Fruit fly (Drosophila melanogaster) whole organism, larva: ENCODE results near the gene y.
A peak's percentile ranks its signal among the peaks of the same experiment; 100 is the strongest.

Source experiments
- noc ChIP-seq: fragments of 200-800 bp; sonication (Bioruptor generic); optimal IDR thresholded peaks from 3 replicates; lab custom pipeline; 2019; ENCODE audit warnings: missing biosample characterization, mild to moderate bottlenecking, missing genetic modification characterization, moderate library complexity

Gene y

DNA sequence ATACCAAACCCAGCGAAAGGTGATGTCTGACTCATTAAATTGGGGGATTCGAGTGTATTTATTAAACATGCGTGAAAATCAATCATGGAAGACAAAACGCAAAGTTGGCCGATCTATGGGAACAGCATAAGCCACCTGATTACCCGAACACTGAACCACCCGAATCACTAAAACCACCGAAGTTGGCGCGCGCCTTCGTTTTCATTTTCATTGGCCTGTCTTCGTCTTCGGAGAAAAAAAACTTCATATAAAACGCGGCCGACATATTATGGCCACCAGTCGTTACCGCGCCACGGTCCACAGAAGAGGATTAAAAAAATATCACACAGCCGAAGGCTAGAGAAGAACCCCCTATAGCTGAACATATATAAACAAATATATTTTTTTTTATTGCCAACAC, at the start of gene y:
y (plus strand) TSS at position 278 of the 400 bp plus-strand sequence.
- TF ChIP-seq noc (tag; lab: Kevin White, UChicago): no peak

DNA sequence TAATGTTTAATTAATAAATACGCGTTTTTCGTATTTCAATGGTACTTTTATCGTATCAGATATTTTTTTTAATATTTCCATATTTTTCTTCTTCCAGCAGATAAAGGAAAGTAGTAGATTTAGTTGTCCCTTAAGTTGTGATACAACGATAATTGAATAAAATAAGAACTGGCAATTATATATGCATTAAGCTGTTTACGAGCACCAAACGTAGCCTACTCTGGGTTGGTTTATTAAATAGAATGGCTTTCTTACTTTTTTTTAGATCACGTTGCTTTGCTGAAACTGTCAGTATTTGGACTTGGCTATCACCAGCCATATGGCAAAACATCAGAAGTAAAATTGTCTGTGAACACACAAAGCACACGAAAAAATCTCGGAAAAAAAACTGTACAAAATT, 48.9 kb upstream of the y start, which contains the start of gene CG12470:
CG12470 (plus strand) TSS at position 301 of the 400 bp plus-strand sequence.
- no peak for TF ChIP-seq noc (tag; lab: Kevin White, UChicago)

DNA sequence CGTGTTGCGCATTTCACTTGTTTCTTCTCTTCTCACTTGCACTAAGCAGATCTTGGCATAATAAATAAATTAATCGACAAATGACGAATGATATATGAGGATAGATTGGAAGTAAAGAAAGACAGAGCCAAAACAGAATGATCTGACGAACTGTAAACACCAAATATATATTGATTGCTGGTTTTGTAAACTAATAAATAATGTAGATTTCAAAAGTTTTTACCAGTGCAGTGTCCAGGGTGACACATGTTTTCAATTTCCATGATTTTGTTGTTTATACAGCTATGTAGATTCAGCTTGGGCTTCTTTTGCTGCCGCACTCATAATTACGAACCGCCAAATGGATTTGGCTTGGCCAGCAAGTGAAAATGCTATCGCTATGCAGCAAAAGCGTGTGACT, 45.0 kb upstream of the y start:
- no peak for TF ChIP-seq noc (tag; lab: Kevin White, UChicago)

DNA sequence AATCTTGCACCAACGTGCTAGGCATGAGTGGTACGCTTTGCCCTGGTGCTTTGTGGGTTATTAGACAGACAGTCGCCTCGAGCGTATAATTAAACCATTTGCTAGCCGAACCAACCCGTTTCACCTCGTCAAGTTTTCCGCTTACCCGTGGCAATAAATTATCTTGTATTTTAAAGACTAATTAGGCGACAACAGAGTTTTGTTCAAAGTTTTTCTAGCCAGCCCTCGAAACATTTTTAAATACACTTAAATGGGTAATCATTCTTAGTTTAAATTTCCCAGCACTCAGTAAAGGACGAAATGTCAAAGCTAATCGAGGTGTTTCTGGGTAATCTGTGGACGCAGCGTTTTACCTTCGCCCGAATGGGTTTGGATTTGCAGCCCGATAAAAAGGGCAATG, 41.5 kb upstream of the y start, which contains the start of gene Or1a:
Or1a (plus strand) TSS at position 301 of the 400 bp plus-strand sequence.
- no peak for TF ChIP-seq noc (tag; lab: Kevin White, UChicago)

DNA sequence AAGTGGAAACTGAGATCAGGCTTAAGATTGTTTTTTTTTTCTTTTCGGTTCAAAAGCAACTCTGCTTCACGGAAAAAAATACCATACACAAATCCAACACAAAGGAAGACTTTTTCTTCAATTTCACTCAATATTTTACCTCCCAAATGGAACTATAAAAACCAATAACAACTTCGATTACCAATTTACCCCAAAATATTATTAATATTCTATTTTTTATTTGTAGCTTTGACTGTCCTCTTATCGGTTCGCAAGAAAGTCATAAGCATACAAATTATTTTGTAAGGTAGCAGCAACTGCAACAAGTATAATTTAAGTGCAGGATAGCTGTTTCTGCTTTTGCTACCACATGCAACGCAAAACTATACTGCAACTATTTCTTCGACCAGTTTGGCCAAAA, 22.4 kb upstream of the y start:
- TF ChIP-seq noc (tag; lab: Kevin White, UChicago): no peak

DNA sequence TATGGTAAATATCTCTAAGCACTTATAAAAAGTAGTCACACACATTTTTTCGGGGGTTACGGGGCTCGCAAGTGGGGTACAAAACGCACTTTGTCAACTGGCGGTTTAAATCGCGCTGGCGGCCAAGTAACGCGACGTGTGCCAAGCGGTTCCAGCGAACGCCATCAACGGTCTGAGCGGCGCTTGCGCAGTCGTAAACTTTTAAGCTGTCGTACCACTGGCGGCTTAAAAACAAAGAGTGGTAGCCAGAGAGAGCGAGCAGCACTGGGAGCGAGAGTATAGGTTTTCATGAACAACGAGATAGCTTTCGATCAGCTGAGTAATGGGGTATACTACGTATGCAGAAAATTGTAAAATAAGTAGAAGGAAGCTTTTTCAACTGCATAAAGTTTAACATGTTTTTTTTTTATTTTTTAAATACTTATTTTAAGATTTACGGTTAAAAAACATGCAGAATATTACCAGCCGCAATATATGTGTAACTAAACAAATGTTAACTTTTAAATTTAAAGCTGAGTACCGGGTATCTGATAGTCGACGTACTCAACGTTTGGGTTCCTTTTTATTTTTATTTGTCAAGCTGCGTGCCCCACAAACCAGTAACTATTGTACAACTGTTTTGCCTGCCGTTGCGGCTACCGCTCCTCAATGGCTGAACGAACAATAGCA, 21.6 kb upstream of the y start:
- TF ChIP-seq noc (tag; lab: Kevin White, UChicago): peak; percentile 2

DNA sequence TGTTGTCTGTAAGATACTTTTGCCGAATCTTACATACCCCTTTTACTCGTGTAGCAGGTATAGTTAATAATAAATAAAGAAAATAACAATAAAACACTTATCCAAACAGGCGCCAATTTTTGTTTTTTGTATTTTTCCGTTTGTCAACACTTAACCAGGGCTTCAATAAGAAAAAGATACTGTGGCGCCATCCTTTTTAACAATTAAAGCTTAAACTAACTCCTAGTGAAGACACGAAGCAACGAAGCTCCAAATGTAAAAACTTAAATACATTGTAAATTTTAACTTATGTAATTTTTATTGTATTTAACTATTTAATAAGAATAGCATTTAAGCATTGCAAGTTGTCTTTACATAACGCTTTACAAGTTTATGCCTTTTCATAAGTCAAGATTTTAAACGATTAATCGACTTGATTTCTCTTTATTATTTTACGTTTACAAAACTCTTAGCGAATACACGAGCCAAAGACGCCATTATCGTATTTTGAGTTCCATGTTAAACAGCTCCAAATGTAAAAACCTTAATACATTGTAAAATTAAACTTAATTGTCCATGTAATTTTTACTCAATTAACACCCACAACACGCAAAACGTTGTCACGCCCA, 19.5 kb upstream of the y start:
- no peak for TF ChIP-seq noc (tag; lab: Kevin White, UChicago)

DNA sequence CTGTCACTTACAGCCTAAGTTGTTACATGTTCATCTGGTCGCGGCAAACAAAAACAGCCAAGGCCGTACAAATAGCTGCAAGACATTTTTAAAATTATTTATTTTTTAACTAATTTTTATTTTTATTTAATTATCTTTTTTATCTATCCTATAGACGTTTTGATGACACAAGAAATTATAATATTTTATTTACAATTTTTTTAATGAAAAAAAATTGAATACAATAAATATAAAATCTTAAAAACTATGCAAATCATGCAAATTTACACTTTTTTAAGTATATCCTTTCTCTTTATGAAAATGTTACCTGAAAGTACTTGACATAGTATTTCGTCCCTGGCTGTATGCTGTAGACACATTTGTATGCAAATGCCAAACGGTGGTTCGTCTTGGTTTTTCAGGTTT, 18.2 kb upstream of the y start:
- peak; percentile 0 for TF ChIP-seq noc (tag; lab: Kevin White, UChicago)

DNA sequence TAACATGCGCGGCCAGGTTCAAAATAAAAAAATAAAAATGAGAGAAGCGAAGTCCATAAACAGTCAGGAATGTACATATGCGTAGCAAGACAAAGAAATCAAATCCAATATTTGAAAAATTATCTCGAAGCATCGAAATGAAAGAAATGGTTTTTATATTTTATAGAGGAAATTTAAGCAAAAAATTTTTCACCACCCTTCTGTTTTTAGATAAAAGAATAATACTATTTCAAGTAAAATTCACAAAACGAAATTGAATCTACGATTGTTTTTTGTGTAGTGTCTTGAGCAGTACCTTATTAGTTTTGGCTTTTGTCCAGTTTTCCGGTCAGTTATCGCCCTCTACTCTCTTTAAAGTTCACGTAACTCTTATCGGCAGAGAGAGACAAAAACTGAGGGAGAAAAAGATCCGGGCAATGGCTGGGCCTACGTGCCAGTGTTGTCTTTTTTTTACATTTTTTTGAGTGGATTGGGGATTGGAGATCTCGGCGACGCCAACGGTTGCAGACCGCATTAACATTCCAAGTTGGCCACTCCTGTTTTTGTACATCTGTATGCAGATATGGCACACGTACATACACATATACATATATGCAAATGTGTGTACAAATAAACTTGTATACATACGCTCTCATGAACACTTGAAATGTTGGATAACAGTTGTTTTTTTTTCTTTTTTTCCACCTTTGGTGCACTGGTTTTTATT, 16.3 kb upstream of the y start:
- no peak for TF ChIP-seq noc (tag; lab: Kevin White, UChicago)

DNA sequence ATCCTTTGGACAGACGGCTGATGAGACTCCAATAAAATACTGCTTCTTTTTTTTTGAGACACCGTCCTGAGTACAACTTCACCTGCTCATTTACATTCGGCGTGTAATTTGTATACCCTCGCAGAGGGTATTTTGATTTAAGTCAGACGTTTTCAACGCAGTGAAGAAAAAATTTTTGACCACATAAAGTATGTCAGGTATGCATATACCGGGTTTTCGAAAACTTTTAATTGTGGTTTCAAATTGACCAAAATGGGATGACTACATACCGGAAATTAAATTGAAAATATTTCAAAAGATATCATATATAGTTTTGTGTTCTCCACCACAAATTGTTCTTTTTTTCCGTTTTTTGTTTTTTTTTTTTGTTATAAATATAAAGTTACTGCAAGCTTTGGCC, 15.5 kb upstream of the y start:
- TF ChIP-seq noc (tag; lab: Kevin White, UChicago): no peak

DNA sequence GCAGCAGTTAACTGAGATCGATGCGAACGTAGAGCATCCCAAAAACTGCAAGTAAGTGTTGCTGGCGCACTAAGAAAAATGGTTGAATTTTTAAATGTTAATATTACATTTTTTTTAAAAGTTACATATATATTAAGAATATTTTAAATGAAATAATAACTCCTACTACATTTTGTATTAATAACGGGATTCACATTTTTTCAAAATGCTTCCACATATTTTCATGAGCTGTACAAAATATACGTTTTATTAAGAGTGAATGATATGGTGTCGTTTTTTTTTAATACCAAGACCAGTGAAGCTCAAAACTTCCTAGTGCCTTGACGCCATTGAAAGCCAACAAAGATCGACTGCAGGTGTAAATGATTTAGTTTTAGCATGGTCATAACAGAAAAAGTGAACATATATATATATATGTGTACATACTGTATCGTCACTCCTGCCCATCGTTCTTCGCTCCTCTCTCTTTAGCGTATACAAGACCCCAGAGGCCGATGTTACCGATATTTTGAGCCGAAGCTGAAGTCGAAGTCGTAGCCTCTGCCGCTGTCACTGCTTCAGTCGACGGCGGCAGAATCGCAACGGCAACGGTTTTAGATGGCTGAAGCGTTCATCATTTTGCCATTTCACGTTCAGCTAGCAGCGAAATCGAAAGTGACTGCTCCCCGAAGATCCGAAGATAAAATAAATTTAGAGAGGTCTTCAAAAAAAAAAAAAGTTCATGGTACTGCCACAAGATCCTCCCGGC, 13.7 kb upstream of the y start:
- no peak for TF ChIP-seq noc (tag; lab: Kevin White, UChicago)

DNA sequence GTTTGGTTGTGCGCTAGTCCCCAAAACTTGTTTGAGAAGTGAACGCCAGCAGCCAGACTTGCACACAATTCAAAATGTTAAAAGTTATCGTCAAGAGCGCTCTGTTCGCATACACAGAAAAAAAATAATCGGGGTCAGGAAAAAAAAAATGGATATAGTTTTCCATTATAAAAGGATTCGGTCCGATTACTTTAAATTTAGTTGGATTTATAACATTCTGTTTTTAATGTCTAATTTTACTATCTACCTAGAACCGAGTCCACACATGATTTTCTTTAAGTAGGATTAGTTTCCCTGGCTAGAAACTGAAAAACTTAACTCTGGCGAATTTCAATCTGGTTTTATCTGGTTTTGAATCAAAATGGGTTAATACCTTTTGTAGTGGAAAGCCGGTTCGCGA, 11.1 kb upstream of the y start:
- TF ChIP-seq noc (tag; lab: Kevin White, UChicago): no peak

DNA sequence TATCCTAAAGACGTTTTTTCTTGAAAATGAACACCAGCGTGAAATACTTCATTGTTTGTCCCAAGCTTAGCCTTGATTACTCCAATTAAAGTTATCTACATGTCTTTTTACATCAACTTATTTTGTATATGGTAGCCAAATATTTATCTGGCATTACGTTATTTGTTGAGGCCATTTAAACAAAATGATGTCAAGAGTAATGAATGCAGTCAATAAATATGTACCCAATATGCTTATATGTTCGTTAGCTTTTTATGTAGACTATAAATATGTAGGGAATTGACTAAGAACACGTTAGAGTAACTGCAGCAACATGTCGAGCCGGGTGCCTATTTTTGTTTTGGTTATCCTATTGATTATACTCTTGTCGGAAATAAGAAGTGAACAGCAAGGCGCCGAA, 6.0 kb upstream of the y start, which contains the start of gene CG43181:
CG43181 (plus strand) TSS at position 301 of the 400 bp plus-strand sequence.
- TF ChIP-seq noc (tag; lab: Kevin White, UChicago): no peak

DNA sequence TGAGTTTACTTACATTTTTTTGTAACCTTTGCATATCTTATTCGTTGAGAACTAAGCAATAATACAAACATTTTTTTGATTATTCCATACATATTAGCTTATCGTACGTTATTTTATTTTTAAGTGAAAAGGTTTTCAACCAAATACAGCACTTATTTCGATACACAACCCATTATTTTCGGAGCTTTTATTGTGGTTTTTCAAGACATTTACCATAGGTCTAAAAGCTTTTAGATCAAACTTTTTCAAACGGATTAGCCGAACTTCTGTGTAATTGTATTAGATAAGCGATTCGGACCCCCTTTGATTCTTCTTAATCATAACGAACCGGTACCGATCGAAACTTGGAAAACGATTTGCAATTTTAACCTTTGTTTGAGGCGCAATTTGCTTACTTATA, 5.3 kb upstream of the y start:
- TF ChIP-seq noc (tag; lab: Kevin White, UChicago): no peak

DNA sequence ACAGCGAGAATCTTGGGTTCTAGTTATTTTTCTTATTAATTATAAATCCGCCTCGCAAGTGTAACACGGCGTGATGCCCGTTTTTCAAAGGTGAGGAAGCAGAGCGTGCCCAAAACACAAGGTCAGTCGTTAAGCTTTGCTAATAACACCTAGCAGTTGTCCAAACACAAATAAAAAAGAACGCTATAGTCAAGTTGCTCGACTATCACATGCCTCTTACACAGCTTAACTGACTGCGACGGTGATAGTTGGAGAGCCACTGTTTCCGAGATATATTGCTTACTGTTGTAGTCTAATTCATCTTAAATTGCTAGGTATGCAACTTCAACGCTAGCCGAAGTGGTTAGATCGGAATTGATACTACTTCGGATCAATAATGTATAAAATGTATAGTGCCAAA, 4.7 kb upstream of the y start:
- no peak for TF ChIP-seq noc (tag; lab: Kevin White, UChicago)

DNA sequence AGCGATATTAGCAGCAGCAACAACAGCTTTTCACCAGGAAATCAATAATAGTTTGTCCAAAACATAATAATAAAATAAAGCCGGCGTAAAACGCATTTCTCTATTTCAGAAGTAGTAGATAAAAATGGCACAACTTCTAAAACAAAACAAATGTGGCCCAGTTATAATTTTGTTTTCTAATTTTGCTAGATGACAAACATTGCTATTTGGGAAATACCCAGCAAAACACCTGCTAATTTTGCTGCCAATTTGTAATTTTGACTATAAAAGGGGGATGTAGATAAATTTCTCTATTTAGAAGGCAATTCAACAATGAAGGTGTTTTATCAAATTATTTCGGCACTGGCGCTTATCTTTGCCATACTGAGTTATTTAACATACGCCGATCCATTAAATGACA, 3.5 kb upstream of the y start, which contains the start of gene CG43182:
CG43182 (plus strand) TSS at position 301 of the 400 bp plus-strand sequence.
- TF ChIP-seq noc (tag; lab: Kevin White, UChicago): no peak
